Worm (Caenorhabditis elegans): ENCODE results near the gene clhm-1.
A peak's percentile ranks its signal among the peaks of the same experiment; 100 is the strongest.

clhm-1 gene

DNA sequence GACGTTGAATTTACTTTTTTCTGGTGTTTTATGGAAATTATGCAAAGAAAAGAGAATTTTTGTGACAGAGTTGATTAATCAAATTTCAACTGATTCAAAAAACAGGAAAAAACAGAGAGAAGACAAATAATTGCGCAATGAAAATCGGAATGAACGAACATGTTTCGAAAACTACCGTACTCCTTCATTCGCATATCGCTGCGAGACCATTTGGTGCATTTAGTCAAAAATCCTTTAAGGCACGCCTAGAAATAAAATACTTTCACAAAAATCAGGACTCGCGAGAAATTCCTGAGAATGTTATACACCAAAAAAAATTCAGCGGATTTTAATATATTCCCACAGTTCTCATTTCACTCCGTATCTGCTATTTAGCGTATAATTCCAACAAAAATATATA, 10.8 kb downstream of the clhm-1 start:
- no peak for TF ChIP-seq pha-4 (tag; optimal IDR thresholded peaks at IDR 0.05)
- TF ChIP-seq tbx-8 (GFP tag; optimal IDR thresholded peaks at IDR 0.05): no peak
- no peak for TF ChIP-seq mls-2 (tag; optimal IDR thresholded peaks at IDR 0.05)
- TF ChIP-seq flh-1 (GFP tag; optimal IDR thresholded peaks at IDR 0.05): no peak
- no peak for TF ChIP-seq mep-1 (tag; optimal IDR thresholded peaks at IDR 0.05)
- no peak for TF ChIP-seq elt-1 (tag; optimal IDR thresholded peaks at IDR 0.05; ENCODE audit: borderline replicate concordance, insufficient read depth)
- no peak for TF ChIP-seq nhr-2 (tag; optimal IDR thresholded peaks at IDR 0.05)
- TF ChIP-seq ham-2 (GFP tag; optimal IDR thresholded peaks at IDR 0.05): no peak

DNA sequence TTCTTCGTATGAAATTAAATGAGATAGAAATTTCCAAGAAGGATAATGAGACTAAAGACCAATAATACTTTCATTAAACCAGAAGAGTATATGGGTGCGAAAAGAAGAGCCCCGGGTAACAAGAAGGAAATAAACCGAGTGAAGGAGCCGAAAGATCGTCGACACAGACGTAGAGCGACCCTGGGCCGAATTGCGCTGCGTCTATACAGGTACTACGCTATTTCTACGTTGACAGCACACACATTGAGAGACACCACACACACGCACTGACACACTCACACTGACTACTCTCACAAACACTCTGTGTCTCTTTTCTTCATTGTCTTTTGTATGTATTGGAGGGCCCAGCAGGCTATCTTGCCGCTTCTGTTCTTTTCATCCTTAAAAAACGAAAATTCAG, 12.0 kb downstream of the clhm-1 start:
- TF ChIP-seq mep-1 (tag; optimal IDR thresholded peaks at IDR 0.05) (peak; percentile 17), lin-13 (tag; optimal IDR thresholded peaks at IDR 0.05) (peak; percentile 62), sem-2 (GFP tag; optimal IDR thresholded peaks at IDR 0.05) (no peak), unc-120 (tag; optimal IDR thresholded peaks at IDR 0.05; ENCODE audit: poor library complexity, severe bottlenecking) (peak; percentile 38), sptf-1 (tag; optimal IDR thresholded peaks at IDR 0.05) (peak; percentile 71), hlh-1 (tag; optimal IDR thresholded peaks at IDR 0.05) (peak; percentile 10), nhr-237 (tag; optimal IDR thresholded peaks at IDR 0.05) (peak; percentile 30), tbx-8 (GFP tag; optimal IDR thresholded peaks at IDR 0.05) (no peak), ceh-39 (tag; optimal IDR thresholded peaks at IDR 0.05) (no peak), snpc-4 (tag; optimal IDR thresholded peaks at IDR 0.05) (no peak), drap-1 (GFP tag; optimal IDR thresholded peaks at IDR 0.05) (peak; percentile 15), nhr-28 (tag; optimal IDR thresholded peaks at IDR 0.05) (no peak), mls-2 (tag; optimal IDR thresholded peaks at IDR 0.05) (peak; percentile 80), cnd-1 (tag; optimal IDR thresholded peaks at IDR 0.05) (no peak), ham-2 (GFP tag; optimal IDR thresholded peaks at IDR 0.05) (peak; percentile 46), unc-39 (tag; optimal IDR thresholded peaks at IDR 0.05) (no peak), elt-1 (tag; optimal IDR thresholded peaks at IDR 0.05; ENCODE audit: borderline replicate concordance, insufficient read depth) (no peak), ztf-11 (tag; optimal IDR thresholded peaks at IDR 0.05) (no peak), M03D4.4 (tag; optimal IDR thresholded peaks at IDR 0.05) (peak; percentile 28), zip-8 (tag; optimal IDR thresholded peaks at IDR 0.05) (no peak), lsy-2 (tag; optimal IDR thresholded peaks at IDR 0.05) (no peak), elt-3 (tag; optimal IDR thresholded peaks at IDR 0.05) (no peak), nhr-2 (tag; optimal IDR thresholded peaks at IDR 0.05) (no peak), bed-3 (GFP tag; optimal IDR thresholded peaks at IDR 0.05) (no peak), pha-4 (tag; optimal IDR thresholded peaks at IDR 0.05) (peak; percentile 75), ces-1 (GFP tag; optimal IDR thresholded peaks at IDR 0.05) (peak; percentile 65), unc-62 (GFP tag; optimal IDR thresholded peaks at IDR 0.05) (peak; percentile 57)

DNA sequence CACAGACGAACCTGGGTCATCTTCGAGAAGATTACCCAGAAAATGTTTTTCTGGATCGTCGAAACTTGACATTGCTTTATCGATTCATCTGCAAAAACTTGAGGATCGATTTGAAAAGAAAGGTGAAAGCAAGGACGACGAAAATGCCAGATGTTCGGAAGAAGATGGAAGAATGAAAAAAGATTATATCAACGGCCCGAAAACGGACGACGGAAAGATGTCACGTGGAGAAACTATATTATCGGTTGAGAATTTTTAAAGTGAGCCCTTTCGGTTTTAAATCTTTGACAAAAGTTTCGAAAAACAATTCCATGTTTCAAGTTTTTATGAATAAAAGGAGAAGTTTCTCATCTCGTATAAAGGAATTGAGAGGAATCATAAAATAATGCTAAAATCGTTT, 12.6 kb downstream of the clhm-1 start, which contains the start of gene dnj-5:
Gene dnj-5, minus strand, starts transcription at position 101 of the 400 bp plus-strand sequence.
- TF ChIP-seq sem-2 (GFP tag; optimal IDR thresholded peaks at IDR 0.05) (no peak), ham-2 (GFP tag; optimal IDR thresholded peaks at IDR 0.05) (no peak), nhr-12 (tag; optimal IDR thresholded peaks at IDR 0.05) (no peak), unc-120 (tag; optimal IDR thresholded peaks at IDR 0.05; ENCODE audit: poor library complexity, severe bottlenecking) (no peak), ztf-11 (tag; optimal IDR thresholded peaks at IDR 0.05) (no peak), ceh-39 (tag; optimal IDR thresholded peaks at IDR 0.05) (no peak), lin-32 (GFP tag; optimal IDR thresholded peaks at IDR 0.05) (no peak), lsy-2 (tag; optimal IDR thresholded peaks at IDR 0.05) (no peak), lin-13 (tag; optimal IDR thresholded peaks at IDR 0.05) (no peak), sptf-1 (tag; optimal IDR thresholded peaks at IDR 0.05) (no peak), elt-3 (tag; optimal IDR thresholded peaks at IDR 0.05) (no peak), unc-62 (GFP tag; optimal IDR thresholded peaks at IDR 0.05) (no peak), pha-4 (tag; optimal IDR thresholded peaks at IDR 0.05) (no peak)

DNA sequence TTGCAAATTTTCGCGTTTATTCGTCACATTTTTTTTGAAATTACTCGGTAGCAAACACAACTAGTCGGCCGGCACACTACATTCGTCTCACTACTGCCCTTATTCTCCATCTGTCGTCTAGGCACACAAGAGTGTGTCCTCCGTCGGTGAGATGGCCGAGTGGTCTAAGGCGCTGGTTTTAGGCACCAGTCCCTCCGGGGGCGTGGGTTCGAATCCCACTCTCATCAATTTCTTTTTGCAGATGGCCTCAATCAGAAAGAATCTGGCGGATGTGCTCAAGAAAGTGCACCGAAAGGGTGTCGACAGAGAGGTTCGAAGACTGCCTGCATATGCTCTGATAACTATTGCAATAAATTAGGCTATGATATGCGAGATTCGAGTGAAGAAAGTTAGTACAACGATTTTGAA, 17.7 kb downstream of the clhm-1 start:
- TF ChIP-seq cnd-1 (tag; optimal IDR thresholded peaks at IDR 0.05) (peak; percentile 96), pha-4 (tag; optimal IDR thresholded peaks at IDR 0.05) (no peak), zip-8 (tag; optimal IDR thresholded peaks at IDR 0.05) (no peak), nhr-237 (tag; optimal IDR thresholded peaks at IDR 0.05) (peak; percentile 45), sptf-1 (tag; optimal IDR thresholded peaks at IDR 0.05) (peak; percentile 94), nhr-12 (tag; optimal IDR thresholded peaks at IDR 0.05) (peak; percentile 55), ham-2 (GFP tag; optimal IDR thresholded peaks at IDR 0.05) (peak; percentile 68), ces-1 (GFP tag; optimal IDR thresholded peaks at IDR 0.05) (peak; percentile 57), bed-3 (GFP tag; optimal IDR thresholded peaks at IDR 0.05) (peak; percentile 72), unc-39 (tag; optimal IDR thresholded peaks at IDR 0.05) (peak; percentile 68), nhr-76 (tag; optimal IDR thresholded peaks at IDR 0.05) (no peak), ztf-11 (tag; optimal IDR thresholded peaks at IDR 0.05) (peak; percentile 72), drap-1 (GFP tag; optimal IDR thresholded peaks at IDR 0.05) (peak; percentile 91), unc-62 (GFP tag; optimal IDR thresholded peaks at IDR 0.05) (peak; percentile 76), lsy-2 (tag; optimal IDR thresholded peaks at IDR 0.05) (peak; percentile 35), mls-2 (tag; optimal IDR thresholded peaks at IDR 0.05) (peak; percentile 95), hlh-1 (tag; optimal IDR thresholded peaks at IDR 0.05) (peak; percentile 32), M03D4.4 (tag; optimal IDR thresholded peaks at IDR 0.05) (peak; percentile 93), nhr-28 (tag; optimal IDR thresholded peaks at IDR 0.05) (peak; percentile 27), elt-3 (tag; optimal IDR thresholded peaks at IDR 0.05) (no peak), mab-5 (tag; optimal IDR thresholded peaks at IDR 0.05) (no peak), ceh-43 (GFP tag; optimal IDR thresholded peaks at IDR 0.05) (peak; percentile 75), snpc-4 (tag; optimal IDR thresholded peaks at IDR 0.05) (no peak), lin-32 (GFP tag; optimal IDR thresholded peaks at IDR 0.05) (peak; percentile 91), sem-2 (GFP tag; optimal IDR thresholded peaks at IDR 0.05) (peak; percentile 88), mep-1 (tag; optimal IDR thresholded peaks at IDR 0.05) (peak; percentile 68), unc-120 (tag; optimal IDR thresholded peaks at IDR 0.05; ENCODE audit: poor library complexity, severe bottlenecking) (peak; percentile 76), ceh-83 (GFP tag; optimal IDR thresholded peaks at IDR 0.05) (peak; percentile 94), elt-1 (tag; optimal IDR thresholded peaks at IDR 0.05; ENCODE audit: borderline replicate concordance, insufficient read depth) (peak; percentile 32), blmp-1 (tag; optimal IDR thresholded peaks at IDR 0.05) (no peak), nhr-2 (tag; optimal IDR thresholded peaks at IDR 0.05) (no peak), tbx-8 (GFP tag; optimal IDR thresholded peaks at IDR 0.05) (peak; percentile 74), ceh-39 (tag; optimal IDR thresholded peaks at IDR 0.05) (no peak), lin-13 (tag; optimal IDR thresholded peaks at IDR 0.05) (peak; percentile 75), flh-1 (GFP tag; optimal IDR thresholded peaks at IDR 0.05) (peak; percentile 65)

Data from whole organism, mixed stage, embryonic.